Worm (Caenorhabditis elegans): ENCODE results near the gene C50F4.4.

DNA sequence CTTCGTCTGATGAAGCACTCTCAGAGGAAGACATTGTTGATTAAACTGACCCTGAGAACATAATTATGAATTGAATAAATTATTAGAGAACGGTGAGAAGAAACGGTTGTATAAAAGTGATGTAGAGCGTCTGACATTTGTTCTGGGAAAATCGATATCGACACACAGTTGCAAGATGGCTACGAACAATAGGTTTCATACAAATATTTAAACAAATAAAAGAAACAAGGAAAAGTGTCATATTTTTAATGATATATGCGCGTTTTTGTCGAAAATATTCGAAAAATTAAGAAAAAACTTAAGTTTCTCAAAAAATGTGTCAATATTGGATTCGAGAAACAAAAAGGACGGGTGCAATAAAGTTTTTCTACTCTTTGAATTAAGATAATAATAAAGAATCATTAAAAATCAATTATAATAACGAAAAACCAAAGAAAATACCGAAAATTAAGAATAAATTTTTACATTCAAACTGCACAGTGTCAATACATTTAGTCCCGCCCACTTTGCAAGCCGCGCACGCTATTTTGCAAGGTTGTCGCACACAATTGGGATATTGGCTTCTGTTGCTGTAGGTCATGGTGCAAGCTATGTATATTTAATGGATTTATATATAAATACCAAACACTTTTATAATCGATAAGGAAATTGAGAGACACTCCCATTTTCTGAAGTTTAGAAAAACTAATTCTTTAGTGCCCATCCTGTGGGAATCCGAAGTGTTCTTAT lies 46.2 kb downstream of the C50F4.4 start, which contains the start of gene rtfo-1:
- no peak for TF ChIP-seq W03F9.2 (tag; optimal IDR thresholded peaks at IDR 0.05)
- no peak for TF ChIP-seq dao-5 (tag; optimal IDR thresholded peaks at IDR 0.05)
- no peak for TF ChIP-seq him-1 (tag; optimal IDR thresholded peaks at IDR 0.05)
